Worm (Caenorhabditis elegans) whole organism, L3 larva: ENCODE measurements around the gene ctns-1.

Experiments used
- R02D3.7 ChIP-seq: fragments of 150-350 bp; optimal IDR thresholded peaks from 2 replicates; lab custom pipeline; 2014; ENCODE audit warnings: missing biosample characterization, missing genetic modification characterization
- ZK546.5 ChIP-seq: sonication (generic microtip); optimal IDR thresholded peaks from 2 replicates; lab custom pipeline; 2017; ENCODE audit warnings: missing biosample characterization, missing genetic modification characterization
- aly-2 ChIP-seq: fragments of 150-350 bp; optimal IDR thresholded peaks from 2 replicates; lab custom pipeline; 2014; ENCODE audit warnings: missing biosample characterization, missing genetic modification characterization
- ama-1 ChIP-seq: fragments of 150-350 bp; optimal IDR thresholded peaks from 2 replicates; lab custom pipeline; 2018
- ceh-16 ChIP-seq: sonication (generic microtip); optimal IDR thresholded peaks from 2 replicates; lab custom pipeline; 2017; ENCODE audit warnings: missing biosample characterization, missing genetic modification characterization
- ceh-28 ChIP-seq: fragments of 150-350 bp; optimal IDR thresholded peaks from 2 replicates; lab custom pipeline; 2014; ENCODE audit warnings: missing biosample characterization, missing genetic modification reagents, missing genetic modification characterization
- ceh-82 ChIP-seq: fragments of 150-350 bp; optimal IDR thresholded peaks from 2 replicates; lab custom pipeline; 2014; ENCODE audit warnings: missing biosample characterization, missing genetic modification characterization
- ceh-9 ChIP-seq: sonication (generic microtip); optimal IDR thresholded peaks from 2 replicates; lab custom pipeline; 2018; ENCODE audit warnings: missing biosample characterization, missing genetic modification characterization
- daf-12 ChIP-seq: fragments of 150-350 bp; optimal IDR thresholded peaks from 2 replicates; lab custom pipeline; 2014; ENCODE audit warnings: missing biosample characterization, missing genetic modification reagents, missing genetic modification characterization
- egl-27 ChIP-seq: sonication (generic microtip); optimal IDR thresholded peaks from 4 replicates; lab custom pipeline; 2017; ENCODE audit warnings: missing biosample characterization, missing genetic modification reagents, missing genetic modification characterization
- egl-5 ChIP-seq: fragments of 150-350 bp; optimal IDR thresholded peaks from 2 replicates; lab custom pipeline; 2017; ENCODE audit warnings: missing biosample characterization, missing genetic modification reagents, missing genetic modification characterization, inconsistent platforms
- elt-1 ChIP-seq: fragments of 150-350 bp; optimal IDR thresholded peaks from 2 replicates; lab custom pipeline; 2014; ENCODE audit warnings: missing biosample characterization, missing genetic modification characterization
- elt-2 ChIP-seq: sonication (generic microtip); optimal IDR thresholded peaks from 2 replicates; lab custom pipeline; 2016; ENCODE audit warnings: missing genetic modification reagents, mild to moderate bottlenecking, missing genetic modification characterization, missing compliant biosample characterization
- elt-3 ChIP-seq, 3 experiments: fragments of 150-350 bp in 1 of 3; sonication (generic microtip) in 2 of 3; optimal IDR thresholded peaks; 2 replicates in 2 of 3; 4 replicates in 1 of 3; lab custom pipeline; 2014 to 2017; ENCODE audit warnings: missing biosample characterization in 3 of 3, missing genetic modification characterization in 3 of 3
- eor-1 ChIP-seq, 2 experiments: fragments of 150-350 bp; optimal IDR thresholded peaks; 2 replicates each; lab custom pipeline; 2014 to 2018; ENCODE audit warnings: missing biosample characterization in 2 of 2, missing genetic modification characterization in 2 of 2
- fkh-10 ChIP-seq: sonication (generic microtip); optimal IDR thresholded peaks from 2 replicates; lab custom pipeline; 2017; ENCODE audit warnings: missing biosample characterization, missing genetic modification reagents, missing genetic modification characterization
- fkh-2 ChIP-seq: fragments of 150-350 bp; optimal IDR thresholded peaks from 2 replicates; lab custom pipeline; 2014; ENCODE audit warnings: missing biosample characterization, missing genetic modification reagents, missing genetic modification characterization
- fos-1 ChIP-seq: fragments of 150-350 bp; optimal IDR thresholded peaks from 2 replicates; lab custom pipeline; 2014; ENCODE audit warnings: missing biosample characterization, missing genetic modification characterization
- hmg-11 ChIP-seq: sonication (generic microtip); optimal IDR thresholded peaks from 2 replicates; lab custom pipeline; 2016; ENCODE audit warnings: missing genetic modification characterization, missing compliant biosample characterization
- jun-1 ChIP-seq: fragments of 150-350 bp; optimal IDR thresholded peaks from 2 replicates; lab custom pipeline; 2014; ENCODE audit warnings: missing biosample characterization, missing genetic modification reagents, missing genetic modification characterization
- lin-15B ChIP-seq: fragments of 150-350 bp; optimal IDR thresholded peaks from 2 replicates; lab custom pipeline; 2014; ENCODE audit warnings: missing biosample characterization, missing genetic modification characterization
- lin-39 ChIP-seq: fragments of 150-350 bp; optimal IDR thresholded peaks from 2 replicates; lab custom pipeline; 2018; ENCODE audit warnings: missing biosample characterization, missing genetic modification reagents, missing genetic modification characterization
- lsy-12 ChIP-seq: sonication (generic microtip); optimal IDR thresholded peaks from 2 replicates; lab custom pipeline; 2016; ENCODE audit warnings: mild to moderate bottlenecking, missing genetic modification characterization, missing compliant biosample characterization
- mdl-1 ChIP-seq: fragments of 150-350 bp; optimal IDR thresholded peaks from 2 replicates; lab custom pipeline; 2014; ENCODE audit warnings: missing biosample characterization, missing genetic modification characterization
- mml-1 ChIP-seq: fragments of 150-350 bp; sonication (generic microtip); optimal IDR thresholded peaks from 3 replicates; lab custom pipeline; 2014; ENCODE audit warnings: missing biosample characterization, missing genetic modification characterization
- nfya-1 ChIP-seq: sonication (generic microtip); optimal IDR thresholded peaks from 2 replicates; lab custom pipeline; 2017; ENCODE audit warnings: missing genetic modification characterization, mild to moderate bottlenecking, missing compliant biosample characterization, antibody characterized with exemption, moderate library complexity; ENCODE audit not compliant: insufficient read depth
- nhr-11 ChIP-seq: fragments of 150-350 bp; optimal IDR thresholded peaks from 2 replicates; lab custom pipeline; 2014; ENCODE audit warnings: missing biosample characterization, missing genetic modification characterization
- nhr-12 ChIP-seq: fragments of 150-350 bp; optimal IDR thresholded peaks from 2 replicates; lab custom pipeline; 2014; ENCODE audit warnings: missing biosample characterization, missing genetic modification characterization
- nhr-23 ChIP-seq: fragments of 150-350 bp; optimal IDR thresholded peaks from 2 replicates; lab custom pipeline; 2014; ENCODE audit warnings: missing biosample characterization, missing genetic modification reagents, missing genetic modification characterization
- nhr-237 ChIP-seq: fragments of 150-350 bp; optimal IDR thresholded peaks from 2 replicates; lab custom pipeline; 2014; ENCODE audit warnings: missing biosample characterization, missing genetic modification characterization
- nhr-25 ChIP-seq: sonication (generic microtip); optimal IDR thresholded peaks from 2 replicates; lab custom pipeline; 2017; ENCODE audit warnings: missing biosample characterization, missing genetic modification characterization
- nhr-28 ChIP-seq: fragments of 150-350 bp; optimal IDR thresholded peaks from 2 replicates; lab custom pipeline; 2014; ENCODE audit warnings: missing biosample characterization, missing genetic modification characterization
- nhr-43 ChIP-seq: sonication (generic microtip); optimal IDR thresholded peaks from 2 replicates; lab custom pipeline; 2016; ENCODE audit warnings: mild to moderate bottlenecking, missing genetic modification characterization, missing compliant biosample characterization; ENCODE audit not compliant: poor library complexity, severe bottlenecking
- nhr-67 ChIP-seq: fragments of 150-350 bp; optimal IDR thresholded peaks from 2 replicates; lab custom pipeline; 2014; ENCODE audit warnings: missing biosample characterization, missing genetic modification characterization
- nhr-76 ChIP-seq: fragments of 150-350 bp; sonication (generic microtip); optimal IDR thresholded peaks from 5 replicates; lab custom pipeline; 2014; ENCODE audit warnings: missing biosample characterization, missing genetic modification characterization
- nhr-77 ChIP-seq: fragments of 150-350 bp; optimal IDR thresholded peaks from 2 replicates; lab custom pipeline; 2014; ENCODE audit warnings: missing biosample characterization, missing genetic modification characterization
- pha-4 ChIP-seq: fragments of 150-350 bp; optimal IDR thresholded peaks from 2 replicates; lab custom pipeline; 2014; ENCODE audit warnings: missing biosample characterization, missing genetic modification reagents, missing genetic modification characterization
- pqm-1 ChIP-seq: fragments of 150-350 bp; optimal IDR thresholded peaks from 2 replicates; lab custom pipeline; 2017; ENCODE audit warnings: missing biosample characterization, missing genetic modification characterization, inconsistent platforms
- sea-2 ChIP-seq: fragments of 150-350 bp; sonication (generic microtip); optimal IDR thresholded peaks from 4 replicates; lab custom pipeline; 2014; ENCODE audit warnings: missing biosample characterization, missing genetic modification reagents, missing genetic modification characterization
- skn-1 ChIP-seq: fragments of 150-350 bp; optimal IDR thresholded peaks from 2 replicates; lab custom pipeline; 2014; ENCODE audit warnings: missing biosample characterization, missing genetic modification characterization
- snpc-4 ChIP-seq: fragments of 150-350 bp; optimal IDR thresholded peaks from 2 replicates; lab custom pipeline; 2014; ENCODE audit warnings: missing biosample characterization, missing genetic modification characterization
- tbx-2 ChIP-seq: sonication (generic microtip); optimal IDR thresholded peaks from 2 replicates; lab custom pipeline; 2016; ENCODE audit warnings: mild to moderate bottlenecking, missing genetic modification characterization, missing compliant biosample characterization
- unc-39 ChIP-seq: sonication (generic microtip); optimal IDR thresholded peaks from 4 replicates; lab custom pipeline; 2017; ENCODE audit warnings: missing biosample characterization, missing genetic modification characterization
- unc-62 ChIP-seq: fragments of 150-350 bp; sonication (generic microtip); optimal IDR thresholded peaks from 4 replicates; lab custom pipeline; 2014; ENCODE audit warnings: missing biosample characterization, missing genetic modification reagents, missing genetic modification characterization
- zag-1 ChIP-seq: fragments of 150-350 bp; optimal IDR thresholded peaks from 2 replicates; lab custom pipeline; 2014; ENCODE audit warnings: missing biosample characterization, missing genetic modification characterization
- ztf-11 ChIP-seq: fragments of 150-350 bp; optimal IDR thresholded peaks from 2 replicates; lab custom pipeline; 2014; ENCODE audit warnings: missing biosample characterization, missing genetic modification characterization
- ztf-4 ChIP-seq: fragments of 150-350 bp; optimal IDR thresholded peaks from 2 replicates; lab custom pipeline; 2014; ENCODE audit warnings: missing biosample characterization, missing genetic modification characterization

Gene ctns-1

ce11 chrII:8127290-8127689 is 9.4 kb downstream of the ctns-1 start (continued):
- no peak for TF ChIP-seq egl-27
- TF ChIP-seq R02D3.7 (tag; lab: Kevin White, UChicago) = no peak
- TF ChIP-seq ceh-9 (tag; lab: Kevin White, UChicago) = no peak
- no peak for TF ChIP-seq fkh-2 (tag; lab: Kevin White, UChicago)
- no peak for TF ChIP-seq mdl-1 (tag; lab: Kevin White, UChicago)
- peak; percentile 95 for TF ChIP-seq pqm-1 (tag; lab: Kevin White, UChicago)
- TF ChIP-seq ceh-28 = no peak
- no peak for TF ChIP-seq lsy-12
- TF ChIP-seq aly-2 (tag; lab: Kevin White, UChicago) = no peak
- no peak for TF ChIP-seq fos-1 (tag; lab: Kevin White, UChicago)
- TF ChIP-seq ama-1 (lab: Kevin White, UChicago) = no peak
- TF ChIP-seq ztf-4 (tag; lab: Kevin White, UChicago) = no peak
- peak; percentile 93 for TF ChIP-seq elt-2 (tag; lab: Kevin White, UChicago)
- no peak for TF ChIP-seq nhr-12 (tag; lab: Kevin White, UChicago)

- TF ChIP-seq ZK546.5 = no peak
- no peak for TF ChIP-seq sea-2 (GFP tag; lab: Kevin White, UChicago)
- TF ChIP-seq ztf-11 = no peak
- no peak for TF ChIP-seq nhr-23 (tag; lab: Kevin White, UChicago)
- TF ChIP-seq ceh-82 (tag; lab: Kevin White, UChicago) = no peak
- TF ChIP-seq nhr-25 (tag; lab: Kevin White, UChicago) = no peak
- no peak for TF ChIP-seq nhr-11 (tag; lab: Kevin White, UChicago)
Measured at ce11 chrII:8126617-8127016, 10.1 kb downstream of the ctns-1 start.

ce11 chrII:8126132-8126531 is 10.6 kb downstream of the ctns-1 start:
- no peak for TF ChIP-seq fkh-2 (tag; lab: Kevin White, UChicago)
- TF ChIP-seq zag-1 (tag; lab: Kevin White, UChicago) = no peak
- TF ChIP-seq eor-1 (tag; optimal IDR thresholded peaks at IDR 0.05; lab: Kevin White, UChicago) = no peak
- TF ChIP-seq ceh-16 (tag; lab: Kevin White, UChicago) = no peak
- TF ChIP-seq nhr-11 (tag; lab: Kevin White, UChicago) = no peak
- peak; percentile 30 for TF ChIP-seq fkh-10 (GFP tag; lab: Kevin White, UChicago)
- no peak for TF ChIP-seq nhr-12 (tag; lab: Kevin White, UChicago)
- no peak for TF ChIP-seq tbx-2
- TF ChIP-seq ama-1 (lab: Kevin White, UChicago) = peak; percentile 13
- no peak for TF ChIP-seq daf-12
- peak; percentile 61 for TF ChIP-seq ceh-28
- no peak for TF ChIP-seq skn-1 (tag; lab: Kevin White, UChicago)
- peak; percentile 7 for TF ChIP-seq lsy-12
- TF ChIP-seq jun-1 (tag; lab: Kevin White, UChicago) = no peak
- TF ChIP-seq aly-2 (tag; lab: Kevin White, UChicago) = no peak
- no peak for TF ChIP-seq R02D3.7 (tag; lab: Kevin White, UChicago)
- TF ChIP-seq ceh-82 (tag; lab: Kevin White, UChicago) = no peak
- TF ChIP-seq snpc-4 (tag; lab: Kevin White, UChicago) = peak; percentile 63
- TF ChIP-seq elt-2 (tag; lab: Kevin White, UChicago) = peak; percentile 31
- TF ChIP-seq ztf-4 (tag; lab: Kevin White, UChicago) = no peak
- no peak for TF ChIP-seq mml-1 (tag; lab: Kevin White, UChicago)
- no peak for TF ChIP-seq pqm-1 (tag; lab: Kevin White, UChicago)
- TF ChIP-seq lin-39 (tag; lab: Kevin White, UChicago) = peak; percentile 88
- no peak for TF ChIP-seq nhr-237 (tag; lab: Kevin White, UChicago)
- TF ChIP-seq nhr-67 = no peak
- no peak for TF ChIP-seq elt-3 (tag; optimal IDR thresholded peaks at IDR 0.05; lab: Kevin White, UChicago)
- TF ChIP-seq hmg-11 (tag; lab: Kevin White, UChicago) = no peak
- no peak for TF ChIP-seq nhr-23 (tag; lab: Kevin White, UChicago)
- no peak for TF ChIP-seq ZK546.5
- TF ChIP-seq nhr-28 (tag; lab: Kevin White, UChicago) = no peak
- peak; percentile 20 for TF ChIP-seq lin-15B (tag; lab: Kevin White, UChicago)
- no peak for TF ChIP-seq nhr-25 (tag; lab: Kevin White, UChicago)
- no peak for TF ChIP-seq nhr-76 (tag; lab: Kevin White, UChicago)
- TF ChIP-seq elt-1 (tag; lab: Kevin White, UChicago) = no peak
- TF ChIP-seq mdl-1 (tag; lab: Kevin White, UChicago) = peak; percentile 9
- no peak for TF ChIP-seq nhr-77 (tag; lab: Kevin White, UChicago)
- TF ChIP-seq unc-39 = no peak
- no peak for TF ChIP-seq sea-2 (GFP tag; lab: Kevin White, UChicago)
- no peak for TF ChIP-seq ceh-9 (tag; lab: Kevin White, UChicago)
- TF ChIP-seq nfya-1 = peak; percentile 83
- TF ChIP-seq pha-4 (tag; lab: Kevin White, UChicago) = peak; percentile 14
- TF ChIP-seq egl-27 = no peak
- no peak for TF ChIP-seq nhr-43
- TF ChIP-seq fos-1 (tag; lab: Kevin White, UChicago) = no peak
- no peak for TF ChIP-seq ztf-11
- TF ChIP-seq unc-62 (GFP tag; lab: Kevin White, UChicago) = peak; percentile 31
- no peak for TF ChIP-seq egl-5 (tag; lab: Kevin White, UChicago)
